Fruit fly (Drosophila melanogaster) whole organism, embryonic: ENCODE measurements around the gene CG13086.

ENCODE experiments used
- Abd-B ChIP-seq: fragments of 200-800 bp; sonication (Bioruptor generic); optimal IDR thresholded peaks from 2 replicates; lab custom pipeline; 2018; ENCODE audit warnings: missing biosample characterization, mild to moderate bottlenecking, missing genetic modification characterization, moderate library complexity
- CG10366 ChIP-seq: fragments of 200-800 bp; sonication (Bioruptor generic); IDR thresholded peaks from 2 replicates; pipeline ENCODE4 v1.3.6; 2022; ENCODE audit warnings: missing biosample characterization, missing genetic modification characterization
- CG12299 ChIP-seq: fragments of 200-800 bp; sonication (Bioruptor generic); optimal IDR thresholded peaks from 2 replicates; lab custom pipeline; 2018; ENCODE audit warnings: missing biosample characterization, mild to moderate bottlenecking, missing genetic modification characterization
- CG14050 ChIP-seq: fragments of 200-800 bp; sonication (Bioruptor generic); IDR thresholded peaks from 3 replicates; pipeline ENCODE4 v1.3.6; 2022; ENCODE audit warnings: missing biosample characterization, missing genetic modification characterization
- CG14441 ChIP-seq: fragments of 200-800 bp; sonication (Bioruptor generic); IDR thresholded peaks from 2 replicates; pipeline ENCODE4 v1.3.6; 2022; ENCODE audit warnings: missing biosample characterization, missing genetic modification characterization
- CG15696 ChIP-seq: fragments of 200-800 bp; sonication (Bioruptor generic); optimal IDR thresholded peaks from 2 replicates; lab custom pipeline; 2019; ENCODE audit warnings: missing biosample characterization, mild to moderate bottlenecking, missing genetic modification characterization, moderate library complexity
- CG17359 ChIP-seq: fragments of 200-800 bp; sonication (Bioruptor generic); optimal IDR thresholded peaks from 3 replicates; lab custom pipeline; 2018; ENCODE audit warnings: missing biosample characterization, mild to moderate bottlenecking, missing genetic modification characterization, moderate library complexity
- CG17385 ChIP-seq: fragments of 200-800 bp; sonication (Bioruptor generic); optimal IDR thresholded peaks from 3 replicates; lab custom pipeline; 2018; ENCODE audit warnings: missing biosample characterization, mild to moderate bottlenecking, missing genetic modification characterization
- CG3281 ChIP-seq: fragments of 200-800 bp; sonication (Bioruptor generic); optimal IDR thresholded peaks from 3 replicates; lab custom pipeline; 2017; ENCODE audit warnings: missing biosample characterization, mild to moderate bottlenecking, missing genetic modification characterization
- CG42726 ChIP-seq: fragments of 200-800 bp; sonication (Bioruptor generic); IDR thresholded peaks from 2 replicates; pipeline ENCODE4 v1.3.6; 2022; ENCODE audit warnings: missing biosample characterization, missing genetic modification characterization; ENCODE audit not compliant: partially characterized antibody
- CG4424 ChIP-seq: fragments of 200-800 bp; sonication (Bioruptor generic); optimal IDR thresholded peaks from 3 replicates; lab custom pipeline; 2016; ENCODE audit warnings: missing biosample characterization, missing genetic modification characterization
- CG4730 ChIP-seq: fragments of 200-800 bp; sonication (Bioruptor generic); IDR thresholded peaks from 2 replicates; pipeline ENCODE4 v1.3.6; 2022; ENCODE audit warnings: missing biosample characterization, missing genetic modification characterization
- CG5180 ChIP-seq: fragments of 200-800 bp; sonication (Bioruptor generic); optimal IDR thresholded peaks from 3 replicates; lab custom pipeline; 2017; ENCODE audit warnings: missing biosample characterization, missing genetic modification characterization, mild to moderate bottlenecking, moderate library complexity, missing genetic modification reagents
- CG6654 ChIP-seq: fragments of 200-800 bp; sonication (Bioruptor generic); optimal IDR thresholded peaks from 2 replicates; lab custom pipeline; 2017; ENCODE audit warnings: missing biosample characterization, mild to moderate bottlenecking, missing genetic modification characterization
- CG8089 ChIP-seq: fragments of 200-800 bp; sonication (Bioruptor generic); optimal IDR thresholded peaks from 3 replicates; lab custom pipeline; 2016; ENCODE audit warnings: missing biosample characterization, missing genetic modification characterization
- CG8478 ChIP-seq: fragments of >200 bp; optimal IDR thresholded peaks from 2 replicates; lab custom pipeline; 2018
- CG9437 ChIP-seq: fragments of 200-800 bp; sonication (Bioruptor generic); optimal IDR thresholded peaks from 2 replicates; lab custom pipeline; 2018; ENCODE audit warnings: missing biosample characterization, mild to moderate bottlenecking, missing genetic modification characterization
- D ChIP-seq, 2 experiments: fragments of 200-800 bp in 1 of 2; fragments of >200 bp in 1 of 2; sonication (Bioruptor generic) in 1 of 2; optimal IDR thresholded peaks; 2 replicates in 1 of 2; 3 replicates in 1 of 2; lab custom pipeline; 2017; ENCODE audit warnings: mild to moderate bottlenecking in 1 of 2, missing biosample characterization in 1 of 2, missing genetic modification characterization in 1 of 2, missing genetic modification reagents in 1 of 2
- Dip2 ChIP-seq: fragments of 200-800 bp; sonication (Bioruptor generic); IDR thresholded peaks from 2 replicates; pipeline ENCODE4 v1.3.6; 2022; ENCODE audit warnings: missing biosample characterization, missing genetic modification characterization
- E2f2 ChIP-seq: fragments of 200-800 bp; sonication (Bioruptor generic); IDR thresholded peaks from 2 replicates; pipeline ENCODE4 v1.3.6; 2022; ENCODE audit warnings: missing biosample characterization, missing genetic modification characterization
- Ets97D ChIP-seq: fragments of 200-800 bp; sonication (Bioruptor generic); optimal IDR thresholded peaks from 3 replicates; lab custom pipeline; 2016; ENCODE audit warnings: missing biosample characterization, missing genetic modification characterization
- Fer1 ChIP-seq: fragments of 200-800 bp; sonication (Bioruptor generic); optimal IDR thresholded peaks from 2 replicates; lab custom pipeline; 2017; ENCODE audit warnings: missing biosample characterization, mild to moderate bottlenecking, missing genetic modification characterization
- Gug ChIP-seq: fragments of 200-800 bp; sonication (Bioruptor generic); IDR thresholded peaks from 4 replicates; pipeline ENCODE4 v1.3.6; 2022; ENCODE audit warnings: missing biosample characterization, missing genetic modification characterization
- Hey ChIP-seq: fragments of 200-800 bp; sonication (Bioruptor generic); optimal IDR thresholded peaks from 3 replicates; lab custom pipeline; 2018; ENCODE audit warnings: missing biosample characterization, mild to moderate bottlenecking, missing genetic modification characterization
- Mes4 ChIP-seq: fragments of 200-800 bp; sonication (Bioruptor generic); optimal IDR thresholded peaks from 2 replicates; lab custom pipeline; 2016; ENCODE audit warnings: missing biosample characterization, missing genetic modification characterization
- Sry-δ ChIP-seq: fragments of 200-800 bp; sonication (Bioruptor generic); optimal IDR thresholded peaks from 2 replicates; lab custom pipeline; 2016; ENCODE audit warnings: missing biosample characterization, missing genetic modification characterization
- Vsx1 ChIP-seq: fragments of 200-800 bp; sonication (Bioruptor generic); optimal IDR thresholded peaks from 2 replicates; lab custom pipeline; 2017; ENCODE audit warnings: missing biosample characterization, mild to moderate bottlenecking, missing genetic modification characterization, missing genetic modification reagents
- ac ChIP-seq: fragments of 200-800 bp; sonication (Bioruptor generic); optimal IDR thresholded peaks from 3 replicates; lab custom pipeline; 2017; ENCODE audit warnings: missing biosample characterization, mild to moderate bottlenecking, missing genetic modification characterization
- ato ChIP-seq: fragments of 200-800 bp; sonication (Bioruptor generic); IDR thresholded peaks from 2 replicates; pipeline ENCODE4 v1.3.6; 2022; ENCODE audit warnings: missing biosample characterization, missing genetic modification characterization; ENCODE audit not compliant: partially characterized antibody
- ci ChIP-seq: fragments of 200-800 bp; sonication (Bioruptor generic); IDR thresholded peaks from 3 replicates; pipeline ENCODE4 v1.3.6; 2022; ENCODE audit warnings: missing biosample characterization, missing genetic modification characterization
- dan ChIP-seq: fragments of 200-800 bp; sonication (Bioruptor generic); IDR thresholded peaks from 2 replicates; pipeline ENCODE4 v1.3.6; 2022; ENCODE audit warnings: missing biosample characterization, missing genetic modification characterization
- dimm ChIP-seq: fragments of 200-800 bp; sonication (Bioruptor generic); IDR thresholded peaks from 2 replicates; pipeline ENCODE4 v1.3.6; 2022; ENCODE audit warnings: missing biosample characterization, missing genetic modification characterization
- disco-r ChIP-seq: fragments of 200-800 bp; sonication (Bioruptor generic); optimal IDR thresholded peaks from 2 replicates; lab custom pipeline; 2016; ENCODE audit warnings: missing biosample characterization, missing genetic modification characterization
- gsb ChIP-seq: fragments of 200-800 bp; sonication (Bioruptor generic); IDR thresholded peaks from 2 replicates; pipeline ENCODE4 v1.3.6; 2022; ENCODE audit warnings: missing biosample characterization, missing genetic modification characterization
- hkb ChIP-seq, 2 experiments: fragments of 200-800 bp in 1 of 2; fragments of >200 bp in 1 of 2; sonication (Bioruptor generic) in 1 of 2; IDR thresholded peaks in 1 of 2; optimal IDR thresholded peaks in 1 of 2; 2 replicates each; pipeline versions ENCODE4 v1.3.6 to Lab custom; 2017 to 2022; ENCODE audit warnings: missing biosample characterization in 1 of 2, missing genetic modification characterization in 1 of 2
- hth ChIP-seq: fragments of >200 bp; optimal IDR thresholded peaks from 2 replicates; lab custom pipeline; 2017; ENCODE audit warnings: inconsistent platforms
- kah ChIP-seq: fragments of 200-800 bp; sonication (Bioruptor generic); optimal IDR thresholded peaks from 2 replicates; lab custom pipeline; 2018; ENCODE audit warnings: missing biosample characterization, mild to moderate bottlenecking, missing genetic modification characterization
- ken ChIP-seq: fragments of 200-800 bp; sonication (Bioruptor generic); IDR thresholded peaks from 3 replicates; pipeline ENCODE4 v1.3.6; 2022; ENCODE audit warnings: missing biosample characterization, missing genetic modification characterization
- nerfin-1 ChIP-seq: fragments of 200-800 bp; sonication (Bioruptor generic); optimal IDR thresholded peaks from 3 replicates; lab custom pipeline; 2019; ENCODE audit warnings: missing biosample characterization, mild to moderate bottlenecking, missing genetic modification characterization, moderate library complexity
- pan ChIP-seq, 4 experiments: fragments of >200 bp in 3 of 4; fragments of 200-800 bp in 1 of 4; sonication (Bioruptor generic) in 1 of 4; optimal IDR thresholded peaks in 3 of 4; IDR thresholded peaks in 1 of 4; 2 replicates each; pipeline versions ENCODE4 v1.3.6 to Lab custom; 2017 to 2022; ENCODE audit warnings: missing biosample characterization in 2 of 4, missing genetic modification characterization in 2 of 4, mixed read lengths in 1 of 4
- pb ChIP-seq: fragments of 200-800 bp; sonication (Bioruptor generic); optimal IDR thresholded peaks from 3 replicates; lab custom pipeline; 2016; ENCODE audit warnings: missing biosample characterization, missing genetic modification characterization
- row ChIP-seq: fragments of 200-800 bp; sonication (Bioruptor generic); IDR thresholded peaks from 3 replicates; pipeline ENCODE4 v1.3.6; 2022; ENCODE audit warnings: missing biosample characterization, missing genetic modification characterization
- sens ChIP-seq: fragments of 200-800 bp; sonication (Bioruptor generic); peaks from one replicate; lab custom pipeline; 2016; ENCODE audit warnings: missing biosample characterization, missing genetic modification characterization
- shn ChIP-seq: fragments of 200-800 bp; sonication (Bioruptor generic); optimal IDR thresholded peaks from 3 replicates; lab custom pipeline; 2016; ENCODE audit warnings: missing biosample characterization, missing genetic modification characterization
- slbo ChIP-seq: fragments of 200-800 bp; sonication (Bioruptor generic); IDR thresholded peaks from 2 replicates; pipeline ENCODE4 v1.3.6; 2022; ENCODE audit warnings: missing biosample characterization, missing genetic modification characterization
- tx ChIP-seq: fragments of 200-800 bp; sonication (Bioruptor generic); optimal IDR thresholded peaks from 2 replicates; lab custom pipeline; 2016; ENCODE audit warnings: missing biosample characterization, missing genetic modification characterization
- wdn ChIP-seq: fragments of 200-800 bp; sonication (Bioruptor generic); IDR thresholded peaks from 2 replicates; pipeline ENCODE4 v1.3.6; 2022; ENCODE audit warnings: missing biosample characterization, missing genetic modification characterization
- wor ChIP-seq: fragments of 200-800 bp; sonication (Bioruptor generic); IDR thresholded peaks from 2 replicates; pipeline ENCODE4 v1.3.6; 2022; ENCODE audit warnings: missing biosample characterization, missing genetic modification characterization

Gene CG13086

dm6 chr2L:19398317-19399234 lies 34.4 kb downstream of the CG13086 start, which contains the start of gene CG17544 (continued):
- TF ChIP-seq nerfin-1 (peak; percentile 74), CG12299 (peak; percentile 73), CG8089 (GFP tag; lab: Kevin White, UChicago) (peak; percentile 100), CG14441 (GFP tag; lab: Robert Waterston, UW) (peak; percentile 41), Ets97D (GFP tag; lab: Kevin White, UChicago) (no peak), row (peak; percentile 73), E2f2 (GFP tag; lab: Robert Waterston, UW) (peak; percentile 49; the same call in 1 of the 2 replicates), CG14050 (no peak; the same call in 2 of the 3 replicates), CG15696 (tag; lab: Kevin White, UChicago) (peak; percentile 71), hth (lab: Kevin White, UChicago) (no peak), CG8478 (no peak), Sry-δ (GFP tag; lab: Kevin White, UChicago) (no peak), D (optimal IDR thresholded peaks at IDR 0.05; lab: Kevin White, UChicago) (no peak), D (GFP tag; optimal IDR thresholded peaks at IDR 0.05; lab: Kevin White, UChicago) (peak; percentile 83), dan (GFP tag; lab: Robert Waterston, UW) (no peak), hkb (optimal IDR thresholded peaks at IDR 0.05; lab: Kevin White, UChicago) (no peak), hkb (GFP tag; IDR thresholded peaks at IDR 0.05; lab: Robert Waterston, UW) (no peak; the same call in none of the 2 replicates), gsb (GFP tag; lab: Robert Waterston, UW) (0 out of 2 replicates have a peak, but pooled peaks have one; percentile 37), slbo (GFP tag; lab: Robert Waterston, UW) (peak; percentile 76), CG3281 (GFP tag; lab: Kevin White, UChicago) (peak; percentile 90), sens (GFP tag; lab: Kevin White, UChicago) (peak; percentile 84), pb (GFP tag; lab: Kevin White, UChicago) (no peak), shn (GFP tag; lab: Kevin White, UChicago) (no peak), Vsx1 (GFP tag; lab: Kevin White, UChicago) (peak; percentile 53), CG4730 (GFP tag; lab: Robert Waterston, UW) (no peak; the same call in none of the 2 replicates), ken (no peak; the same call in 2 of the 3 replicates), Mes4 (no peak), Fer1 (peak; percentile 87), Abd-B (GFP tag; lab: Kevin White, UChicago) (peak; percentile 70), Gug (peak; percentile 39; the same call in 2 of the 4 replicates), ato (GFP tag; lab: Robert Waterston, UW) (no peak), tx (GFP tag; lab: Kevin White, UChicago) (no peak), disco-r (GFP tag; lab: Kevin White, UChicago) (no peak), pan (optimal IDR thresholded peaks at IDR 0.05; lab: Kevin White, UChicago) (no peak), pan (GFP tag; optimal IDR thresholded peaks at IDR 0.05 in 1 of 2, IDR thresholded peaks at IDR 0.05 in 1 of 2) (peak in 1 of 2 experiments; percentile 46), wor (peak; percentile 21; the same call in 1 of the 2 replicates), kah (GFP tag; lab: Kevin White, UChicago) (peak; percentile 60), CG42726 (GFP tag; lab: Robert Waterston, UW) (no peak), CG17385 (GFP tag; lab: Kevin White, UChicago) (peak; percentile 99), CG5180 (GFP tag; lab: Kevin White, UChicago) (peak; percentile 30), Dip2 (GFP tag; lab: Robert Waterston, UW) (no peak), CG6654 (GFP tag; lab: Kevin White, UChicago) (peak; percentile 66), ci (GFP tag; lab: Robert Waterston, UW) (peak; percentile 55), CG17359 (tag; lab: Kevin White, UChicago) (peak; percentile 76), ac (GFP tag; lab: Kevin White, UChicago) (peak; percentile 9), Hey (tag; lab: Kevin White, UChicago) (no peak), wdn (GFP tag; lab: Robert Waterston, UW) (peak; percentile 42), CG4424 (GFP tag; lab: Kevin White, UChicago) (peak; percentile 73), CG9437 (peak; percentile 82), dimm (GFP tag; lab: Robert Waterston, UW) (no peak), CG10366 (GFP tag; lab: Robert Waterston, UW) (no peak; the same call in 1 of the 2 replicates)
